Worm (Caenorhabditis elegans): ENCODE results near the gene anat-1.

The anat-1 gene

ce11 chrIV:6777156-6777555 is 6.5 kb downstream of the anat-1 start (continued):
- TF ChIP-seq him-1 (tag; optimal IDR thresholded peaks at IDR 0.05) (no peak), xnd-1 (tag; optimal IDR thresholded peaks at IDR 0.05) (peak; percentile 19), mel-28 (tag; optimal IDR thresholded peaks at IDR 0.05; ENCODE audit: borderline replicate concordance) (no peak), tbp1 (GFP tag; optimal IDR thresholded peaks at IDR 0.05) (no peak), unc-130 (GFP tag; optimal IDR thresholded peaks at IDR 0.05) (peak; percentile 32), ZK185.1 (tag; optimal IDR thresholded peaks at IDR 0.05; ENCODE audit: poor library complexity, severe bottlenecking) (no peak), repo-1 (tag; optimal IDR thresholded peaks at IDR 0.05) (no peak), hsf-1 (GFP tag; IDR thresholded peaks at IDR 0.05) (no peak), hlh-12 (tag; optimal IDR thresholded peaks at IDR 0.05) (no peak), akir-1 (GFP tag; optimal IDR thresholded peaks at IDR 0.05) (no peak), B0336.3 (GFP tag; IDR thresholded peaks at IDR 0.05) (no peak), egl-18 (GFP tag; IDR thresholded peaks at IDR 0.05) (no peak), snpc-1.3 (tag; optimal IDR thresholded peaks at IDR 0.05; ENCODE audit: insufficient read depth) (no peak), ceh-27 (GFP tag; optimal IDR thresholded peaks at IDR 0.05) (no peak), madf-8 (GFP tag; conservative IDR thresholded peaks at IDR 0.05) (peak; percentile 20; the same call in 1 of the 2 replicates), snpc-1.1 (tag; optimal IDR thresholded peaks at IDR 0.05; ENCODE audit: insufficient read depth) (no peak), F52B5.7 (tag; optimal IDR thresholded peaks at IDR 0.05) (no peak), lir-1 (GFP tag; conservative IDR thresholded peaks at IDR 0.05) (no peak), F57A8.1 (GFP tag; optimal IDR thresholded peaks at IDR 0.05) (no peak), rec-8 (tag; optimal IDR thresholded peaks at IDR 0.05) (no peak), unc-62 (GFP tag; optimal IDR thresholded peaks at IDR 0.05) (no peak), Y56A3A.18 (GFP tag; IDR thresholded peaks at IDR 0.05) (no peak), nhr-120 (GFP tag; IDR thresholded peaks at IDR 0.05) (no peak), aptf-2 (GFP tag; conservative IDR thresholded peaks at IDR 0.05) (no peak), madf-10 (tag; optimal IDR thresholded peaks at IDR 0.05) (no peak), ztf-18 (tag; optimal IDR thresholded peaks at IDR 0.05) (no peak), ztf-3 (GFP tag; optimal IDR thresholded peaks at IDR 0.05) (no peak), hlh-26 (GFP tag; conservative IDR thresholded peaks at IDR 0.05) (no peak), Y53F4B.3 (GFP tag; IDR thresholded peaks at IDR 0.05) (no peak), K11D2.4 (GFP tag; IDR thresholded peaks at IDR 0.05) (no peak), F55B11.4 (tag; optimal IDR thresholded peaks at IDR 0.05; ENCODE audit: borderline replicate concordance, insufficient read depth) (no peak), B0261.1 (tag; optimal IDR thresholded peaks at IDR 0.05) (no peak), athp-1 (tag; optimal IDR thresholded peaks at IDR 0.05) (no peak), F49E8.2 (tag; optimal IDR thresholded peaks at IDR 0.05; ENCODE audit: insufficient read depth) (no peak), attf-5 (GFP tag; optimal IDR thresholded peaks at IDR 0.05) (no peak), lin-54 (GFP tag; optimal IDR thresholded peaks at IDR 0.05) (peak; percentile 46), ceh-91 (GFP tag; IDR thresholded peaks at IDR 0.05) (no peak), lsl-1 (GFP tag; optimal IDR thresholded peaks at IDR 0.05) (peak; percentile 79), ztf-26 (tag; optimal IDR thresholded peaks at IDR 0.05) (no peak), nfya-1 (tag; optimal IDR thresholded peaks at IDR 0.05; ENCODE audit: borderline replicate concordance, insufficient read depth) (no peak), atf-7 (tag; optimal IDR thresholded peaks at IDR 0.05) (no peak), ama-1 (optimal IDR thresholded peaks at IDR 0.05) (no peak), ama-1 (GFP tag; optimal IDR thresholded peaks at IDR 0.05) (no peak)

Measured in whole organism, young adult.